Fruit fly (Drosophila melanogaster) S2 (cell line): ENCODE results near the gene Josd.

Experiments
- CG8478 ChIP-seq: fragments of >200 bp; optimal IDR thresholded peaks from 2 replicates; lab custom pipeline; 2018
- CTCF ChIP-seq, 2 experiments: fragments of >200 bp; optimal IDR thresholded peaks; 2 replicates each; lab custom pipeline; 2018

Josd gene

DNA sequence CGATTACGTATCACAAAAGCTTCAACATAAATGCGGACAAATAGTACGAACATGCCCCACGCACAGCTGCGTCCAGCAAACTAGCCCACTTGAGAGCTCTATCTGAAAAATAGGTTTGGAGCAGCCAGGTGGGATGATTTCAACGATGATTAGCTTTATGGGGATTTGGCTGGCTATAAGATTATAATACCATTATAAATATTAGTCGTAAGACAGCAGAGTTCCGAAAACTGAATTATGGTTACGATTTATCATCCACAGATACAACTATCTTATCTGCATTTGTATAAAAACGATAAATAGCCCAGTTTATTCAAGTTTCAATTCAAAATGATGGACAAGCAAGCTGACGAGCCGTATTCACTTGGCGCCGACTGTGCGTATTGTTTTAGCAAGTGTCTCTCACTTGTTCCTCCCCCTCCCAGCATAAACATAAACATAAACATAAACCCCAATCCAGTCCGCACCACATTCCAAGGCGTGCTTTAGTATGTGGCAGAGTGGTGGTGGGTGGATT is 2.7 kb downstream of the Josd start:
- TF ChIP-seq CTCF (optimal IDR thresholded peaks at IDR 0.05; lab: Kevin White, UChicago) (no peak), CG8478 (lab: Kevin White, UChicago) (no peak)

DNA sequence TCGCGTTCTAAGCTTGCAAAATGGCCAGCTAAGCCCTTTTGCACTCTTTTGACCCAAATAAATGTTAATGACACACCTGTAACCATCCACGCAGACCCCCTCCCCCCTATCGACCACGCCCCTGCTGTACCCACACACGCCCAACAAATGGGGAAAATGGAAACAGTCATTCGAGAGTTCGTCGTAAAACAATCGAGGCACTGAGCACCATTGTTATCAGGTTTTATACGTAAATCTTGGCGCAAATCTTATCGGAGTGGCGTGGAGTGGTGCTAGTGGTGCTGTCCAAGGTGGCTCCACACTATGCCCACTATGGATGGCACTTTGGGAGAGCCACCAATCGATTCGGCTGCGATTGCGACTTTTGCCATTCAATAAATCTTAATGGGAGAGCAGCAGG is 3.5 kb downstream of the Josd start:
- TF ChIP-seq CG8478 (lab: Kevin White, UChicago), result no peak
- TF ChIP-seq CTCF (optimal IDR thresholded peaks at IDR 0.05; lab: Kevin White, UChicago), result no peak

dm6 chrX:6265456-6265877 is 4.5 kb downstream of the Josd start:
- no peak for TF ChIP-seq CG8478 (lab: Kevin White, UChicago)
- TF ChIP-seq CTCF (optimal IDR thresholded peaks at IDR 0.05; lab: Kevin White, UChicago), result no peak

DNA sequence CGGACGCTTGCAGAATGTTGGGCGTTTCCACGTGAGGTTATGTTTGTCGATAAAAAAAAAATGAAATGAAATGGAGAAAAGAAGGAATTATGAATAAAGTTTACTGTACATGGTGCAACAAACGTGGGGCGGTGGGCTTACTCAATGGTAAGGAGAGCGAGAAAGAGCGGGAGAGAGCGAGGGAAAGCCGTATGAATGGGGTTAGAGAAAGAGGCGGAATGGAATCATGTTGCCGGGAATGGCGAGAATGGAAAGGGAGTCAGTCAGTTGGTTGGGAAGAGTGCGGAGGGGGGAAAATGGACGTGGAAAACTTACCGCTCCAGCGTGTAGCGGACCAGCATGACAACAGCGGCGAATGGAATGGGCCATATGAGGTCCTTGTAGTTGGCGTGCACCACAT is 5.1 kb downstream of the Josd start:
- TF ChIP-seq CTCF (optimal IDR thresholded peaks at IDR 0.05; lab: Kevin White, UChicago) (no peak), CG8478 (lab: Kevin White, UChicago) (no peak)

DNA sequence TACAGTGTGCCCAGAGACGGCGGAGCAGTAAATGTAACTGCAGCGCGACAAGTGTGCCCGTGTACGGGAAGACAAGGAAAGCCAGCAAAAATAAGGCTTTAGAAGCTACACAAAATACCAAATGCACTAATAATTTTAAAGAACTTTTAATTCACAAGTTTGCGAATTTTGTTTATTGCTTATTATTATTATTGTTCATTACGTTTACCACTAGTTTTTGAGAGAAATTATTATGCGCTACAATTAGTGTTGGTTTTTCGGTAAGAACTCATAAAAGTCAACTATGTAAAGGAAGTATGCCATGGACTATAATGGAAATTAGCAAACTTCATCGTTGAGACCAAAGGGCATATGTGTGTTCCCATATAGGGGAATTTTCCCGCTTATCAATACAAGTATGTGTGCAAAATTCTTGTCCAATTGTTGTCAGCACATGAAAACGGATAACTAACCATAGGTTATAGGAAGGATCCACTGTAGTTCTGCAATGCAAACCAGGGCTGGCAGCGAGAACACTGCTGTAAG is 6.3 kb downstream of the Josd start, which contains the start of gene schlank:
schlank (minus strand) TSS at position 42 of the 525 bp plus-strand sequence.
- TF ChIP-seq CTCF (optimal IDR thresholded peaks at IDR 0.05; lab: Kevin White, UChicago) (no peak), CG8478 (lab: Kevin White, UChicago) (no peak)

- TF ChIP-seq CG8478 (lab: Kevin White, UChicago), result no peak
- TF ChIP-seq CTCF (optimal IDR thresholded peaks at IDR 0.05; lab: Kevin White, UChicago), result no peak
Measured at dm6 chrX:6267745-6268582, 7.0 kb downstream of the Josd start, which contains the start of gene Spt6. Gene Spt6 (plus strand): TSS chrX:6267797.

DNA sequence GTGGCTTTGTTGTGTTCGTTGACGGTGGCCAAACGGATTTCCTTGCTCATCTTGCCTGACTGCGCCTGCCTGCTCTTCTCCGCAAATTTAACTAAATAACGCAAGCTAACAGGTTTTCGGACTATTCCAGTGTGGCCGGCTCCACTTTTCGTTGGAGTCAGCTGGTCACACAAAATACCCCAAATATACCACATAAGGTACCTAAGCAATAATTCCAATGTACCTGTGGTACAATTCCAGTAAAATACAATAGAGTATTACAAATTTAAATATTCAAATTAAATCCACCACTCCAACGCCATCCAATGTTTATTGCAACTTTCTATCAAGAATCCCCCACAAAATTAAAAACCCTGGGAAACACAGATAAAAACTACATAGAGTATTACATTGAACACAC is 15.6 kb downstream of the Josd start, which contains the start of gene CG3566:
CG3566 (minus strand) TSS at position 135 of the 400 bp plus-strand sequence.
- TF ChIP-seq CTCF (optimal IDR thresholded peaks at IDR 0.05; lab: Kevin White, UChicago) (no peak), CG8478 (lab: Kevin White, UChicago) (no peak)

DNA sequence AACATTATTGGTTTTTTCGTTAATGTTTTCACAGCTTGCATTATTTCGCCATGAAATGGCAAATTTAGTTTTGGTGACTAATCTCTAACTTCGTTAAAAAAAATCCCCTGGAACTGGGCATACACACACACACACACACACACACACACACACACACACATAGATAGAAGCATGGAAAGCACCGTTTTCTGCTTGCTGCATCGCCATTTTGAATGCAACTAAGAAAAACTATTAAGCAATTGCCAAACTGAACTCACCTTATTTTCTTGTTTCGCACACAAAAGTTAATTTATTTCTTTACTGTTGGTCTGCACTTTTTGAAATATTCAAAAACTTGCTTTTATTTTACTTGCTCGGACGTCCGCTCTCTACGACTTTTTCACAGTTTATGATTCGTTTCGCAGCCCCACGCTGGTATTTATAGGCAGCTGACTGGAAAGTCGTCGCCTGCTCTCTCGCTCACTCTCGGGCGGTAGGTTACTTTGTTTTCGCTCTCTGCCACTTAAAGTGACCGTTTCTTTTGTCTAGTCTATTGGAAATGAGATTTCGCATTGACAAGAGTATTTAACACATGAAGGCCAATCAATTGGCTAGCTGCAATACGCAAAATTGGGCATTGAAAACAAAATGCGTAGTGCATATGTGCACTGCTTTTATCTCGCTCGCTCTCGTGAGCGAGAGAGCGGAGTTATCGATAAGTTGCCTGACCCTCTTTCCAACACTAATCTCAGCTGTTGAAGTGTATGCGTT is 18.1 kb downstream of the Josd start:
- no peak for TF ChIP-seq CTCF (optimal IDR thresholded peaks at IDR 0.05; lab: Kevin White, UChicago)
- TF ChIP-seq CG8478 (lab: Kevin White, UChicago), result no peak

- no peak for TF ChIP-seq CG8478 (lab: Kevin White, UChicago)
- TF ChIP-seq CTCF (optimal IDR thresholded peaks at IDR 0.05; lab: Kevin White, UChicago), result no peak
Measured at dm6 chrX:6279629-6280073, 18.7 kb downstream of the Josd start, which contains the start of gene Ubi-p5E. Gene Ubi-p5E (minus strand): TSS chrX:6279647.

- no peak for TF ChIP-seq CG8478 (lab: Kevin White, UChicago)
- TF ChIP-seq CTCF (optimal IDR thresholded peaks at IDR 0.05; lab: Kevin White, UChicago), result no peak
Measured at dm6 chrX:6283470-6283869, 22.5 kb downstream of the Josd start, which contains the start of gene CG11700. Gene CG11700 (minus strand): TSS chrX:6283575.

- no peak for TF ChIP-seq CG8478 (lab: Kevin White, UChicago)
- peak; percentile 46 to 48 for TF ChIP-seq CTCF (optimal IDR thresholded peaks at IDR 0.05; lab: Kevin White, UChicago)
Measured at dm6 chrX:6287842-6288241, 26.9 kb downstream of the Josd start, which contains the start of the genes Top3beta and wuho. Gene Top3beta (minus strand): TSS chrX:6287990. Gene wuho (plus strand): TSS chrX:6288100.

DNA sequence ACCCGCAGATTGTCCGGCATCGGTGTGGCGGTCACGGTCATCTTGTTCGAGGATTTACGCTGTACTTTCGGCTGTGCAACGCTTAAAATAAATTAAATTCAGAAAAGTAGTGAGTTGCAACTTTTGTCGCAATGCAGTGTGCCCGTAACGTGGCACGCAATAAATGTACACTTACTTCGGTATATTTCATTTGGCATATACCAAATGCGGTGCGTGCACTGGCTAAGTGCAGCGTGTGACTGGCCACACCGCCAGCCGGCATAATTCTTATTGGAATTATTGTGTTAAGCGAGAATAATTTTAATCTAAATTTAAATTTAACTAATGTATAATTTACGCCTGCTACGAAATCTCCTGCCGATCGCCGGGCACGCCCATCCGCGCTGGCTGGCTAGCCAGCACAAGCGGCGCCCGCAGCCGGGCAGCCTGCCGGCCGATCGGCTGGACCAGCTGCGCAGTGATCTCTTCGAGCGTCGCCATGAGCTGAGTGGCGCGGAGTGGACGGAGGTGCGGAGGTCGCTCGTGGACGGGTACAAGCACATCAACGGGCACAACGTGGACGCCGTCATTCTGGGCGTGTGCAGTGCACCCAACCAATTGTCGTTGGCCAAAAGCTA is 30.2 kb downstream of the Josd start, which contains the start of the genes Rpt4 and mldr:
Rpt4 (minus strand) TSS at position 163 of the 617 bp plus-strand sequence.
mldr (plus strand) TSS at position 221 of the 617 bp plus-strand sequence.
- no peak for TF ChIP-seq CG8478 (lab: Kevin White, UChicago)
- TF ChIP-seq CTCF (optimal IDR thresholded peaks at IDR 0.05; lab: Kevin White, UChicago), result peak in 1 of 2 experiments; percentile 25

- TF ChIP-seq CTCF (optimal IDR thresholded peaks at IDR 0.05; lab: Kevin White, UChicago) (no peak), CG8478 (lab: Kevin White, UChicago) (no peak)
Measured at dm6 chrX:6294243-6294642, 33.3 kb downstream of the Josd start, which contains the start of gene CG15892. Gene CG15892 (minus strand): TSS chrX:6294343.
